Worm (Caenorhabditis elegans) whole organism, young adult: Measurements from ENCODE around the gene C01G6.3.
A peak's percentile ranks its signal among the peaks of the same experiment; 100 is the strongest.

ENCODE experiments used
- C06A6.2 ChIP-seq: fragments of 200-800 bp; sonication (Bioruptor generic); conservative IDR thresholded peaks from 2 replicates; pipeline ENCODE4 v1.3.6; 2022; ENCODE audit warnings: missing genetic modification characterization, missing compliant biosample characterization
- F22D6.2 ChIP-seq: sonication (generic microtip); optimal IDR thresholded peaks from 2 replicates; lab custom pipeline; 2016; ENCODE audit warnings: mild to moderate bottlenecking, missing genetic modification characterization, missing compliant biosample characterization
- F23B12.7 ChIP-seq: sonication (generic microtip); optimal IDR thresholded peaks from 2 replicates; lab custom pipeline; 2017; ENCODE audit warnings: missing genetic modification characterization, mild to moderate bottlenecking, missing compliant biosample characterization, antibody characterized with exemption, moderate library complexity; ENCODE audit not compliant: insufficient read depth
- F33H1.4 ChIP-seq: fragments of 200-800 bp; sonication (Bioruptor generic); IDR thresholded peaks from 2 replicates; pipeline ENCODE4 v1.3.6; 2022; ENCODE audit warnings: missing genetic modification reagents, missing genetic modification characterization, missing compliant biosample characterization
- F39B2.1 ChIP-seq: fragments of 200-800 bp; sonication (Bioruptor generic); IDR thresholded peaks from 2 replicates; pipeline ENCODE4 v1.3.6; 2022; ENCODE audit warnings: missing genetic modification reagents, missing genetic modification characterization, missing compliant biosample characterization
- F49E8.2 ChIP-seq: sonication (generic microtip); optimal IDR thresholded peaks from 3 replicates; lab custom pipeline; 2017; ENCODE audit warnings: missing genetic modification characterization, mild to moderate bottlenecking, missing compliant biosample characterization, antibody characterized with exemption, moderate library complexity; ENCODE audit not compliant: insufficient read depth
- Y67H2A.10 ChIP-seq: fragments of 200-800 bp; sonication (Bioruptor generic); conservative IDR thresholded peaks from 2 replicates; pipeline ENCODE4 v1.3.6; 2022; ENCODE audit warnings: missing genetic modification reagents, missing genetic modification characterization, missing compliant biosample characterization
- Y79H2A.3 ChIP-seq: fragments of 200-800 bp; sonication (Bioruptor generic); conservative IDR thresholded peaks from 2 replicates; pipeline ENCODE4 v1.3.6; 2022; ENCODE audit warnings: missing genetic modification reagents, missing genetic modification characterization, missing compliant biosample characterization
- ZK185.1 ChIP-seq: sonication (generic microtip); optimal IDR thresholded peaks from 2 replicates; lab custom pipeline; 2016; ENCODE audit warnings: mild to moderate bottlenecking, missing genetic modification characterization, missing compliant biosample characterization; ENCODE audit not compliant: poor library complexity, severe bottlenecking
- aptf-2 ChIP-seq: fragments of 200-800 bp; sonication (Bioruptor generic); conservative IDR thresholded peaks from 2 replicates; pipeline ENCODE4 v1.3.6; 2022; ENCODE audit warnings: missing genetic modification reagents, missing genetic modification characterization, missing compliant biosample characterization
- atf-7 ChIP-seq: sonication (generic microtip); optimal IDR thresholded peaks from 2 replicates; lab custom pipeline; 2017; ENCODE audit warnings: mild to moderate bottlenecking, missing genetic modification characterization, missing compliant biosample characterization
- attf-3 ChIP-seq: fragments of 200-800 bp; sonication (Bioruptor generic); conservative IDR thresholded peaks from 2 replicates; pipeline ENCODE4 v1.3.6; 2022; ENCODE audit warnings: missing genetic modification reagents, missing genetic modification characterization, missing compliant biosample characterization
- attf-6 ChIP-seq: fragments of 200-800 bp; sonication (Bioruptor generic); IDR thresholded peaks from 2 replicates; pipeline ENCODE4 v1.3.6; 2022; ENCODE audit warnings: missing genetic modification reagents, missing genetic modification characterization, missing compliant biosample characterization
- cebp-1 ChIP-seq, 2 experiments: fragments of 200-800 bp in 1 of 2; sonication (Bioruptor generic) in 1 of 2; sonication (generic microtip) in 1 of 2; IDR thresholded peaks in 1 of 2; optimal IDR thresholded peaks in 1 of 2; 2 replicates each; pipeline versions ENCODE4 v1.3.6 to Lab custom; 2017 to 2022; ENCODE audit warnings: missing compliant biosample characterization in 2 of 2, missing genetic modification characterization in 2 of 2, mild to moderate bottlenecking in 1 of 2, missing genetic modification reagents in 1 of 2, moderate library complexity in 1 of 2
- ceh-100 ChIP-seq: fragments of 200-800 bp; sonication (Bioruptor generic); IDR thresholded peaks from 2 replicates; pipeline ENCODE4 v1.3.6; 2022; ENCODE audit warnings: missing genetic modification reagents, missing genetic modification characterization, missing compliant biosample characterization
- ceh-27 ChIP-seq: fragments of 200-800 bp; sonication (Bioruptor generic); optimal IDR thresholded peaks from 2 replicates; lab custom pipeline; 2018; ENCODE audit warnings: mild to moderate bottlenecking, missing genetic modification characterization, moderate library complexity, missing compliant biosample characterization
- ceh-91 ChIP-seq: fragments of 200-800 bp; sonication (Bioruptor generic); IDR thresholded peaks from 2 replicates; pipeline ENCODE4 v1.3.6; 2022; ENCODE audit warnings: missing genetic modification reagents, missing genetic modification characterization, missing compliant biosample characterization
- chd-7 ChIP-seq: sonication (generic microtip); optimal IDR thresholded peaks from 2 replicates; lab custom pipeline; 2016; ENCODE audit warnings: mild to moderate bottlenecking, missing genetic modification characterization, moderate library complexity, missing compliant biosample characterization
- dox-1 ChIP-seq: fragments of 200-800 bp; sonication (Bioruptor generic); IDR thresholded peaks from 2 replicates; pipeline ENCODE4 v1.3.6; 2022; ENCODE audit warnings: missing genetic modification reagents, missing genetic modification characterization, missing compliant biosample characterization
- dpff-1 ChIP-seq: sonication (generic microtip); optimal IDR thresholded peaks from 2 replicates; lab custom pipeline; 2017; ENCODE audit warnings: mild to moderate bottlenecking, missing genetic modification characterization, missing compliant biosample characterization
- egl-18 ChIP-seq: fragments of 200-800 bp; sonication (Bioruptor generic); IDR thresholded peaks from 2 replicates; pipeline ENCODE4 v1.3.6; 2022; ENCODE audit warnings: missing genetic modification reagents, missing genetic modification characterization, missing compliant biosample characterization
- ets-4 ChIP-seq: fragments of 200-800 bp; sonication (Bioruptor generic); optimal IDR thresholded peaks from 2 replicates; lab custom pipeline; 2018; ENCODE audit warnings: mild to moderate bottlenecking, missing genetic modification characterization, missing compliant biosample characterization
- gei-17 ChIP-seq: fragments of 200-800 bp; sonication (Bioruptor generic); optimal IDR thresholded peaks from 2 replicates; lab custom pipeline; 2018; ENCODE audit warnings: mild to moderate bottlenecking, missing genetic modification characterization, missing compliant biosample characterization
- hlh-12 ChIP-seq: sonication (generic microtip); optimal IDR thresholded peaks from 2 replicates; lab custom pipeline; 2016; ENCODE audit warnings: missing genetic modification characterization, missing compliant biosample characterization
- hmg-20 ChIP-seq: fragments of 200-800 bp; sonication (Bioruptor generic); IDR thresholded peaks from 2 replicates; pipeline ENCODE4 v1.3.6; 2022; ENCODE audit warnings: missing genetic modification reagents, missing genetic modification characterization, missing compliant biosample characterization
- hsf-1 ChIP-seq: fragments of 200-800 bp; sonication (Bioruptor generic); IDR thresholded peaks from 2 replicates; pipeline ENCODE4 v1.3.6; 2022; ENCODE audit warnings: missing genetic modification reagents, missing genetic modification characterization, missing compliant biosample characterization
- let-607 ChIP-seq, 2 experiments: fragments of 200-800 bp in 1 of 2; sonication (Bioruptor generic) in 1 of 2; sonication (generic microtip) in 1 of 2; optimal IDR thresholded peaks; 2 replicates each; lab custom pipeline; 2016 to 2018; ENCODE audit warnings: mild to moderate bottlenecking in 2 of 2, missing compliant biosample characterization in 2 of 2, missing genetic modification characterization in 2 of 2, moderate library complexity in 2 of 2, missing genotype in 1 of 2
- lin-26 ChIP-seq: fragments of 200-800 bp; sonication (Bioruptor generic); IDR thresholded peaks from 2 replicates; pipeline ENCODE4 v1.3.6; 2022; ENCODE audit warnings: missing genetic modification reagents, missing genetic modification characterization, missing compliant biosample characterization
- lin-54 ChIP-seq: fragments of 200-800 bp; sonication (Bioruptor generic); optimal IDR thresholded peaks from 2 replicates; lab custom pipeline; 2018; ENCODE audit warnings: mild to moderate bottlenecking, missing genetic modification characterization, missing compliant biosample characterization
- lsy-27 ChIP-seq: sonication (generic microtip); optimal IDR thresholded peaks from 2 replicates; lab custom pipeline; 2017; ENCODE audit warnings: missing genetic modification characterization, mild to moderate bottlenecking, missing compliant biosample characterization, antibody characterized with exemption, missing genotype, borderline replicate concordance; ENCODE audit not compliant: insufficient read depth
- madf-3 ChIP-seq: fragments of 200-800 bp; sonication (Bioruptor generic); IDR thresholded peaks from 2 replicates; pipeline ENCODE4 v1.3.6; 2022; ENCODE audit warnings: missing genetic modification reagents, missing genetic modification characterization, missing compliant biosample characterization
- mxl-1 ChIP-seq: sonication (generic microtip); optimal IDR thresholded peaks from 2 replicates; lab custom pipeline; 2016; ENCODE audit warnings: missing genetic modification characterization, missing compliant biosample characterization
- nfyb-1 ChIP-seq: fragments of 200-800 bp; sonication (Bioruptor generic); IDR thresholded peaks from 2 replicates; pipeline ENCODE4 v1.3.6; 2022; ENCODE audit warnings: missing genetic modification reagents, missing genetic modification characterization, missing compliant biosample characterization
- nhr-90 ChIP-seq: sonication (generic microtip); optimal IDR thresholded peaks from 2 replicates; lab custom pipeline; 2016; ENCODE audit warnings: missing genotype, mild to moderate bottlenecking, missing genetic modification characterization, missing compliant biosample characterization
- rec-8 ChIP-seq, 2 experiments: sonication (generic microtip); optimal IDR thresholded peaks; 2 replicates each; lab custom pipeline; 2016; ENCODE audit warnings: mild to moderate bottlenecking in 2 of 2, missing genetic modification characterization in 2 of 2, missing genetic modification reagents in 2 of 2, missing genotype in 2 of 2, missing biosample characterization in 1 of 2, missing compliant biosample characterization in 1 of 2, moderate library complexity in 1 of 2
- rpc-1 ChIP-seq, 2 experiments: fragments of 150-350 bp in 1 of 2; sonication (generic microtip) in 1 of 2; optimal IDR thresholded peaks; 2 replicates each; lab custom pipeline; 2014 to 2018; ENCODE audit warnings: missing biosample characterization in 1 of 2, missing genetic modification characterization in 1 of 2, missing genetic modification reagents in 1 of 2, missing genotype in 1 of 2
- sdz-38 ChIP-seq: sonication (generic microtip); optimal IDR thresholded peaks from 2 replicates; lab custom pipeline; 2016; ENCODE audit warnings: missing genotype, missing genetic modification characterization, missing compliant biosample characterization
- sea-2 ChIP-seq: fragments of 200-800 bp; sonication (Bioruptor generic); IDR thresholded peaks from 2 replicates; pipeline ENCODE4 v1.3.6; 2022; ENCODE audit warnings: missing genetic modification characterization, missing compliant biosample characterization
- snpc-3.4 ChIP-seq: sonication (generic microtip); optimal IDR thresholded peaks from 2 replicates; lab custom pipeline; 2017; ENCODE audit warnings: missing genetic modification characterization, mild to moderate bottlenecking, missing compliant biosample characterization, antibody characterized with exemption, moderate library complexity, missing genotype, missing genetic modification reagents
- tbp1 ChIP-seq: fragments of 200-800 bp; sonication (Bioruptor generic); optimal IDR thresholded peaks from 2 replicates; lab custom pipeline; 2018; ENCODE audit warnings: mild to moderate bottlenecking, missing genetic modification characterization, missing compliant biosample characterization
- unc-62 ChIP-seq: fragments of 150-350 bp; optimal IDR thresholded peaks from 2 replicates; lab custom pipeline; 2014; ENCODE audit warnings: missing biosample characterization, missing genetic modification reagents, missing genetic modification characterization
- zim-3 ChIP-seq: sonication (generic microtip); optimal IDR thresholded peaks from 2 replicates; lab custom pipeline; 2017; ENCODE audit warnings: mild to moderate bottlenecking, missing genetic modification characterization, moderate library complexity, missing compliant biosample characterization
- ztf-18 ChIP-seq: sonication (generic microtip); optimal IDR thresholded peaks from 2 replicates; lab custom pipeline; 2016; ENCODE audit warnings: missing genotype, mild to moderate bottlenecking, missing genetic modification characterization, missing compliant biosample characterization
- ztf-26 ChIP-seq: sonication (generic microtip); optimal IDR thresholded peaks from 2 replicates; lab custom pipeline; 2017; ENCODE audit warnings: missing genetic modification characterization, missing compliant biosample characterization
- ztf-28 ChIP-seq: fragments of 200-800 bp; sonication (Bioruptor generic); IDR thresholded peaks from 2 replicates; pipeline ENCODE4 v1.3.6; 2022; ENCODE audit warnings: missing genetic modification reagents, missing genetic modification characterization, missing compliant biosample characterization
- ztf-3 ChIP-seq: fragments of 200-800 bp; sonication (Bioruptor generic); optimal IDR thresholded peaks from 2 replicates; lab custom pipeline; 2018; ENCODE audit warnings: mild to moderate bottlenecking, missing genetic modification characterization, missing compliant biosample characterization
- ztf-6 ChIP-seq: fragments of 200-800 bp; sonication (Bioruptor generic); IDR thresholded peaks from 2 replicates; pipeline ENCODE4 v1.3.6; 2022; ENCODE audit warnings: missing genetic modification reagents, missing genetic modification characterization, missing compliant biosample characterization

C01G6.3 gene

ce11 chrII:9282787-9283186, 13.1 kb downstream of the C01G6.3 start (continued):
- TF ChIP-seq hsf-1 (GFP tag; lab: Robert Waterston, UW) (no peak), ZK185.1 (tag; lab: Kevin White, UChicago) (peak; percentile 87), let-607 (tag; optimal IDR thresholded peaks at IDR 0.05; lab: Kevin White, UChicago) (peak; percentile 58 to 62), Y79H2A.3 (GFP tag; lab: Robert Waterston, UW) (no peak), gei-17 (GFP tag; lab: Kevin White, UChicago) (peak; percentile 42), hmg-20 (GFP tag; lab: Robert Waterston, UW) (no peak), hlh-12 (tag; lab: Kevin White, UChicago) (no peak), C06A6.2 (GFP tag; lab: Robert Waterston, UW) (peak; percentile 66), lin-26 (GFP tag; lab: Robert Waterston, UW) (peak; percentile 63), ets-4 (GFP tag; lab: Kevin White, UChicago) (peak; percentile 85), ceh-27 (GFP tag; lab: Kevin White, UChicago) (peak; percentile 81), snpc-3.4 (tag; lab: Kevin White, UChicago) (no peak), zim-3 (tag; lab: Kevin White, UChicago) (no peak), dox-1 (GFP tag; lab: Robert Waterston, UW) (peak; percentile 89), unc-62 (GFP tag; lab: Kevin White, UChicago) (peak; percentile 63), attf-3 (no peak), rec-8 (tag; optimal IDR thresholded peaks at IDR 0.05; lab: Kevin White, UChicago) (no peak), sdz-38 (tag; lab: Kevin White, UChicago) (no peak), Y67H2A.10 (no peak), mxl-1 (tag; lab: Kevin White, UChicago) (no peak), lin-54 (GFP tag; lab: Kevin White, UChicago) (peak; percentile 67), chd-7 (peak; percentile 80), ceh-100 (GFP tag; lab: Robert Waterston, UW) (no peak), atf-7 (tag; lab: Kevin White, UChicago) (peak; percentile 85), egl-18 (GFP tag; lab: Robert Waterston, UW) (no peak), F22D6.2 (tag; lab: Kevin White, UChicago) (peak; percentile 34), ztf-3 (GFP tag; lab: Kevin White, UChicago) (peak; percentile 28), aptf-2 (GFP tag; lab: Robert Waterston, UW) (no peak), attf-6 (GFP tag; lab: Robert Waterston, UW) (no peak), rpc-1 (optimal IDR thresholded peaks at IDR 0.05; lab: Kevin White, UChicago) (no peak), rpc-1 (tag; optimal IDR thresholded peaks at IDR 0.05; lab: Kevin White, UChicago) (no peak), dpff-1 (tag; lab: Kevin White, UChicago) (no peak), nhr-90 (tag; lab: Kevin White, UChicago) (peak; percentile 50), F33H1.4 (no peak), ztf-18 (tag; lab: Kevin White, UChicago) (peak; percentile 64), ztf-26 (tag; lab: Kevin White, UChicago) (peak; percentile 83), nfyb-1 (GFP tag; lab: Robert Waterston, UW) (peak; percentile 91), lsy-27 (no peak), tbp1 (GFP tag; lab: Kevin White, UChicago) (peak; percentile 63), ztf-6 (GFP tag; lab: Robert Waterston, UW) (0 out of 2 replicates have a peak, but pooled peaks have one; percentile 39), F23B12.7 (tag; lab: Kevin White, UChicago) (no peak), F39B2.1 (no peak), madf-3 (GFP tag; lab: Robert Waterston, UW) (no peak), F49E8.2 (tag; lab: Kevin White, UChicago) (no peak), ceh-91 (GFP tag; lab: Robert Waterston, UW) (no peak), sea-2 (GFP tag; lab: Robert Waterston, UW) (no peak), cebp-1 (GFP tag; IDR thresholded peaks at IDR 0.05; lab: Robert Waterston, UW) (peak; percentile 69), cebp-1 (tag; optimal IDR thresholded peaks at IDR 0.05; lab: Kevin White, UChicago) (peak; percentile 91), ztf-28 (GFP tag; lab: Robert Waterston, UW) (no peak)
